Fruit fly (Drosophila melanogaster) whole organism, embryonic: ENCODE results near the gene lobo.
A peak's percentile ranks its signal among the peaks of the same experiment; 100 is the strongest.

Source experiments
- Blimp-1 ChIP-seq: fragments of 200-800 bp; sonication (Bioruptor generic); optimal IDR thresholded peaks from 3 replicates; lab custom pipeline; 2018; ENCODE audit warnings: missing biosample characterization, missing genetic modification characterization, mild to moderate bottlenecking, moderate library complexity, missing genetic modification reagents
- CG11695 ChIP-seq: fragments of 200-800 bp; sonication (Bioruptor generic); IDR thresholded peaks from 3 replicates; pipeline ENCODE4 v1.3.6; 2022; ENCODE audit warnings: missing biosample characterization, missing genetic modification characterization
- CG12104 ChIP-seq: fragments of 200-800 bp; sonication (Bioruptor generic); optimal IDR thresholded peaks from 3 replicates; lab custom pipeline; 2016; ENCODE audit warnings: missing biosample characterization, missing genetic modification characterization
- CG12942 ChIP-seq: fragments of 200-800 bp; sonication (Bioruptor generic); optimal IDR thresholded peaks from 3 replicates; lab custom pipeline; 2016; ENCODE audit warnings: missing biosample characterization, missing genetic modification characterization
- CG15479 ChIP-seq: fragments of 200-800 bp; sonication (Bioruptor generic); optimal IDR thresholded peaks from 3 replicates; lab custom pipeline; 2019; ENCODE audit warnings: missing biosample characterization, mild to moderate bottlenecking, missing genetic modification characterization, moderate library complexity
- CG15514 ChIP-seq: fragments of 200-800 bp; sonication (Bioruptor generic); optimal IDR thresholded peaks from 3 replicates; lab custom pipeline; 2017; ENCODE audit warnings: missing biosample characterization, missing genetic modification characterization, mild to moderate bottlenecking, moderate library complexity, missing genetic modification reagents
- CG16815 ChIP-seq: fragments of 200-800 bp; sonication (Bioruptor generic); optimal IDR thresholded peaks from 3 replicates; lab custom pipeline; 2017; ENCODE audit warnings: missing biosample characterization, mild to moderate bottlenecking, missing genetic modification characterization
- CG18764 ChIP-seq: fragments of 200-800 bp; sonication (Bioruptor generic); optimal IDR thresholded peaks from 3 replicates; lab custom pipeline; 2016; ENCODE audit warnings: missing biosample characterization, missing genetic modification characterization
- CG30020 ChIP-seq: fragments of 200-800 bp; optimal IDR thresholded peaks from 2 replicates; lab custom pipeline; 2019; ENCODE audit warnings: missing biosample characterization, mild to moderate bottlenecking, missing genetic modification characterization, moderate library complexity
- CG42726 ChIP-seq: fragments of 200-800 bp; sonication (Bioruptor generic); IDR thresholded peaks from 2 replicates; pipeline ENCODE4 v1.3.6; 2022; ENCODE audit warnings: missing biosample characterization, missing genetic modification characterization; ENCODE audit not compliant: partially characterized antibody
- CG4617 ChIP-seq: fragments of 200-800 bp; sonication (Bioruptor generic); optimal IDR thresholded peaks from 3 replicates; lab custom pipeline; 2016; ENCODE audit warnings: missing biosample characterization, missing genetic modification characterization, borderline replicate concordance
- CG4730 ChIP-seq: fragments of 200-800 bp; sonication (Bioruptor generic); IDR thresholded peaks from 2 replicates; pipeline ENCODE4 v1.3.6; 2022; ENCODE audit warnings: missing biosample characterization, missing genetic modification characterization
- CG6791 ChIP-seq: fragments of 200-800 bp; sonication (Bioruptor generic); IDR thresholded peaks from 3 replicates; pipeline ENCODE4 v1.3.6; 2022; ENCODE audit warnings: missing biosample characterization, missing genetic modification characterization; ENCODE audit not compliant: partially characterized antibody
- CG7963 ChIP-seq: fragments of 200-800 bp; sonication (Bioruptor generic); IDR thresholded peaks from 3 replicates; pipeline ENCODE4 v1.3.6; 2022; ENCODE audit warnings: missing biosample characterization, missing genetic modification characterization; ENCODE audit not compliant: partially characterized antibody
- Chrac-16 ChIP-seq: fragments of 200-800 bp; sonication (Bioruptor generic); optimal IDR thresholded peaks from 3 replicates; lab custom pipeline; 2016; ENCODE audit warnings: missing biosample characterization, missing genetic modification characterization
- CrebB ChIP-seq: fragments of 200-800 bp; sonication (Bioruptor generic); optimal IDR thresholded peaks from 3 replicates; lab custom pipeline; 2018; ENCODE audit warnings: missing biosample characterization, mild to moderate bottlenecking, missing genetic modification characterization
- Dip3 ChIP-seq: fragments of 200-800 bp; sonication (Bioruptor generic); optimal IDR thresholded peaks from 3 replicates; lab custom pipeline; 2016; ENCODE audit warnings: missing biosample characterization, missing genetic modification characterization
- Doc3 ChIP-seq: fragments of 200-800 bp; sonication (Bioruptor generic); IDR thresholded peaks from 3 replicates; pipeline ENCODE4 v1.3.6; 2022; ENCODE audit warnings: missing biosample characterization, missing genetic modification characterization; ENCODE audit not compliant: partially characterized antibody
- Dref ChIP-seq: fragments of 200-800 bp; sonication (Bioruptor generic); IDR thresholded peaks from 2 replicates; pipeline ENCODE4 v1.3.6; 2022; ENCODE audit warnings: missing biosample characterization, missing genetic modification characterization
- Elba2 ChIP-seq: fragments of 200-800 bp; sonication (Bioruptor generic); optimal IDR thresholded peaks from 3 replicates; lab custom pipeline; 2016; ENCODE audit warnings: missing biosample characterization, missing genetic modification characterization
- Ets65A ChIP-seq: fragments of 200-800 bp; sonication (Bioruptor generic); peaks from one replicate; lab custom pipeline; 2016; ENCODE audit warnings: missing biosample characterization, missing genetic modification characterization
- Fer3 ChIP-seq: fragments of 200-800 bp; sonication (Bioruptor generic); optimal IDR thresholded peaks from 2 replicates; lab custom pipeline; 2018; ENCODE audit warnings: missing biosample characterization, mild to moderate bottlenecking, missing genetic modification characterization, moderate library complexity
- H15 ChIP-seq: fragments of 200-800 bp; sonication (Bioruptor generic); IDR thresholded peaks from 3 replicates; pipeline ENCODE4 v1.3.6; 2022; ENCODE audit warnings: missing biosample characterization, missing genetic modification characterization
- HLH4C ChIP-seq: fragments of 200-800 bp; sonication (Bioruptor generic); IDR thresholded peaks from 3 replicates; pipeline ENCODE4 v1.3.6; 2022; ENCODE audit warnings: missing biosample characterization, missing genetic modification characterization; ENCODE audit not compliant: partially characterized antibody
- Hr78 ChIP-seq, 2 experiments: fragments of 200-800 bp in 1 of 2; fragments of >200 bp in 1 of 2; sonication (Bioruptor generic) in 1 of 2; optimal IDR thresholded peaks; 2 replicates each; lab custom pipeline; 2017 to 2019; ENCODE audit warnings: missing biosample characterization in 2 of 2, missing genetic modification characterization in 2 of 2, mild to moderate bottlenecking in 1 of 2, moderate library complexity in 1 of 2
- Side ChIP-seq: fragments of 200-800 bp; sonication (Bioruptor generic); optimal IDR thresholded peaks from 2 replicates; lab custom pipeline; 2016; ENCODE audit warnings: missing biosample characterization, missing genetic modification characterization
- Xrp1 ChIP-seq: fragments of 200-800 bp; sonication (Bioruptor generic); IDR thresholded peaks from 2 replicates; pipeline ENCODE4 v1.3.6; 2022; ENCODE audit warnings: missing biosample characterization, missing genetic modification characterization
- al ChIP-seq: fragments of 200-800 bp; sonication (Bioruptor generic); IDR thresholded peaks from 2 replicates; pipeline ENCODE4 v1.3.6; 2022; ENCODE audit warnings: missing biosample characterization, missing genetic modification characterization
- dm ChIP-seq: fragments of 200-800 bp; sonication (Bioruptor generic); optimal IDR thresholded peaks from 3 replicates; lab custom pipeline; 2016; ENCODE audit warnings: missing biosample characterization, missing genetic modification characterization
- en ChIP-seq: fragments of 200-800 bp; sonication (Bioruptor generic); optimal IDR thresholded peaks from 2 replicates; lab custom pipeline; 2016; ENCODE audit warnings: missing biosample characterization, missing genetic modification characterization
- gcm ChIP-seq: fragments of 200-800 bp; sonication (Bioruptor generic); optimal IDR thresholded peaks from 2 replicates; lab custom pipeline; 2019; ENCODE audit warnings: missing biosample characterization, mild to moderate bottlenecking, missing genetic modification characterization, moderate library complexity
- gsb-n ChIP-seq: fragments of 200-800 bp; sonication (Bioruptor generic); optimal IDR thresholded peaks from 3 replicates; lab custom pipeline; 2018; ENCODE audit warnings: missing biosample characterization, mild to moderate bottlenecking, missing genetic modification characterization
- her ChIP-seq: fragments of 200-800 bp; sonication (Bioruptor generic); optimal IDR thresholded peaks from 2 replicates; lab custom pipeline; 2016; ENCODE audit warnings: missing biosample characterization, missing genetic modification characterization
- lov ChIP-seq, 2 experiments: fragments of 200-800 bp in 1 of 2; fragments of >200 bp in 1 of 2; sonication (Bioruptor generic) in 1 of 2; IDR thresholded peaks in 1 of 2; optimal IDR thresholded peaks in 1 of 2; 2 replicates in 1 of 2; 3 replicates in 1 of 2; pipeline versions ENCODE4 v1.3.6 to Lab custom; 2017 to 2022; ENCODE audit warnings: missing biosample characterization in 1 of 2, missing genetic modification characterization in 1 of 2
- nerfin-2 ChIP-seq: fragments of 200-800 bp; sonication (Bioruptor generic); IDR thresholded peaks from 2 replicates; pipeline ENCODE4 v1.3.6; 2022; ENCODE audit warnings: missing biosample characterization, missing genetic modification characterization; ENCODE audit not compliant: partially characterized antibody
- ro ChIP-seq: fragments of 200-800 bp; sonication (Bioruptor generic); IDR thresholded peaks from 2 replicates; pipeline ENCODE4 v1.3.6; 2022; ENCODE audit warnings: missing biosample characterization, missing genetic modification characterization
- slbo ChIP-seq: fragments of 200-800 bp; sonication (Bioruptor generic); IDR thresholded peaks from 2 replicates; pipeline ENCODE4 v1.3.6; 2022; ENCODE audit warnings: missing biosample characterization, missing genetic modification characterization
- sna ChIP-seq: fragments of 200-800 bp; sonication (Bioruptor generic); IDR thresholded peaks from 2 replicates; pipeline ENCODE4 v1.3.6; 2022; ENCODE audit warnings: missing biosample characterization, missing genetic modification characterization; ENCODE audit not compliant: partially characterized antibody
- tx ChIP-seq: fragments of 200-800 bp; sonication (Bioruptor generic); optimal IDR thresholded peaks from 2 replicates; lab custom pipeline; 2016; ENCODE audit warnings: missing biosample characterization, missing genetic modification characterization
- wek ChIP-seq: fragments of 200-800 bp; sonication (Bioruptor generic); optimal IDR thresholded peaks from 3 replicates; lab custom pipeline; 2018; ENCODE audit warnings: missing biosample characterization, mild to moderate bottlenecking, missing genetic modification characterization, moderate library complexity
- z ChIP-seq: fragments of 200-800 bp; sonication (Bioruptor generic); IDR thresholded peaks from 3 replicates; pipeline ENCODE4 v1.3.6; 2022; ENCODE audit warnings: missing biosample characterization, missing genetic modification characterization
- zf30C ChIP-seq: fragments of 200-800 bp; sonication (Bioruptor generic); optimal IDR thresholded peaks from 3 replicates; lab custom pipeline; 2018; ENCODE audit warnings: missing biosample characterization, mild to moderate bottlenecking, missing genetic modification characterization
- zfh1 ChIP-seq: fragments of 200-800 bp; sonication (Bioruptor generic); IDR thresholded peaks from 3 replicates; pipeline ENCODE4 v1.3.6; 2022; ENCODE audit warnings: missing biosample characterization, missing genetic modification characterization
- zfh2 ChIP-seq: fragments of 200-800 bp; sonication (Bioruptor generic); optimal IDR thresholded peaks from 2 replicates; lab custom pipeline; 2016; ENCODE audit warnings: missing biosample characterization, missing genetic modification characterization

Gene lobo

dm6 chr3R:25122736-25123211 lies 70.8 kb downstream of the lobo start, which contains the start of the genes CG31510 and TTLL5 (continued):
- no peak for TF ChIP-seq gsb-n (tag; lab: Kevin White, UChicago)
- TF ChIP-seq wek: no peak
- no peak for TF ChIP-seq Ets65A (GFP tag; lab: Kevin White, UChicago)
- TF ChIP-seq Dip3: peak; percentile 12
- peak; percentile 36; the same call in 1 of the 2 replicates for TF ChIP-seq slbo (GFP tag; lab: Robert Waterston, UW)
- TF ChIP-seq Chrac-16: no peak
- TF ChIP-seq Fer3 (tag; lab: Kevin White, UChicago): no peak
- TF ChIP-seq her: peak; percentile 11
- TF ChIP-seq CG16815: no peak
- no peak for TF ChIP-seq tx (GFP tag; lab: Kevin White, UChicago)
- TF ChIP-seq Hr78 (GFP tag; optimal IDR thresholded peaks at IDR 0.05; lab: Kevin White, UChicago): no peak
- TF ChIP-seq Doc3 (GFP tag; lab: Robert Waterston, UW): peak; percentile 70
- no peak for TF ChIP-seq CG4730
- TF ChIP-seq CG30020 (tag; lab: Kevin White, UChicago): peak; percentile 69
- TF ChIP-seq Xrp1 (GFP tag; lab: Robert Waterston, UW): no peak
- TF ChIP-seq dm (GFP tag; lab: Kevin White, UChicago): peak; percentile 27
- TF ChIP-seq HLH4C: peak; percentile 68
- peak; percentile 8 for TF ChIP-seq Side
- peak; percentile 13 for TF ChIP-seq gcm
- no peak for TF ChIP-seq ro (GFP tag; lab: Robert Waterston, UW)
- TF ChIP-seq CG7963: peak; percentile 70
- peak; percentile 26; the same call in 1 of the 3 replicates for TF ChIP-seq CG11695 (GFP tag; lab: Robert Waterston, UW)
- no peak for TF ChIP-seq CG15479 (GFP tag; lab: Kevin White, UChicago)
- TF ChIP-seq CG42726: peak; percentile 48; the same call in 1 of the 2 replicates
- TF ChIP-seq CG12942 (GFP tag; lab: Kevin White, UChicago): no peak
- no peak for TF ChIP-seq CG15514
- TF ChIP-seq CG18764 (GFP tag; lab: Kevin White, UChicago): no peak
- TF ChIP-seq al (GFP tag; lab: Robert Waterston, UW): peak; percentile 28; the same call in 1 of the 2 replicates
- peak; percentile 61 for TF ChIP-seq sna (GFP tag; lab: Robert Waterston, UW)
- TF ChIP-seq zf30C: no peak
- no peak for TF ChIP-seq Elba2 (GFP tag; lab: Kevin White, UChicago)
- peak; percentile 84 for TF ChIP-seq CG6791 (GFP tag; lab: Robert Waterston, UW)
- TF ChIP-seq en (GFP tag; lab: Kevin White, UChicago): no peak
- peak; percentile 9 for TF ChIP-seq CrebB
- no peak for TF ChIP-seq Blimp-1 (GFP tag; lab: Kevin White, UChicago)
- TF ChIP-seq lov (optimal IDR thresholded peaks at IDR 0.05; lab: Kevin White, UChicago): no peak
- TF ChIP-seq lov (GFP tag; IDR thresholded peaks at IDR 0.05; lab: Robert Waterston, UW): 0 out of 3 replicates have a peak, but pooled peaks have one; percentile 67
- peak; percentile 49; the same call in 1 of the 3 replicates for TF ChIP-seq zfh1 (GFP tag; lab: Robert Waterston, UW)
- TF ChIP-seq CG12104: no peak
- peak; percentile 49 for TF ChIP-seq CG4617
- TF ChIP-seq z (GFP tag; lab: Robert Waterston, UW): no peak
- peak; percentile 72 for TF ChIP-seq Dref (GFP tag; lab: Robert Waterston, UW)
- peak; percentile 26; the same call in 1 of the 2 replicates for TF ChIP-seq nerfin-2
- TF ChIP-seq zfh2 (GFP tag; lab: Kevin White, UChicago): peak; percentile 17
- TF ChIP-seq H15 (GFP tag; lab: Robert Waterston, UW): no peak
